Worm (Caenorhabditis elegans) whole organism, L4/young adult: ENCODE measurements around the gene dli-1.

ENCODE experiments used
- W03F9.2 ChIP-seq: fragments of 150-350 bp; optimal IDR thresholded peaks from 2 replicates; lab custom pipeline; 2014; ENCODE audit warnings: missing biosample characterization, missing genetic modification characterization
- dao-5 ChIP-seq: sonication (generic microtip); optimal IDR thresholded peaks from 2 replicates; lab custom pipeline; 2016; ENCODE audit warnings: missing genotype, missing genetic modification characterization, moderate library complexity, missing compliant biosample characterization
- him-1 ChIP-seq: sonication (generic microtip); optimal IDR thresholded peaks from 2 replicates; lab custom pipeline; 2016; ENCODE audit warnings: missing genotype, missing genetic modification reagents, missing genetic modification characterization, missing compliant biosample characterization

ce11 chrIV:13079119-13079518 lies 19.5 kb downstream of the dli-1 start, which contains the start of gene C39E9.8:
- TF ChIP-seq him-1 (no peak), W03F9.2 (tag; lab: Kevin White, UChicago) (no peak), dao-5 (no peak)
